Worm (Caenorhabditis elegans) whole organism, L1 larva: ENCODE measurements around the gene spat-1.

Experiments used
- C04F5.9 ChIP-seq: sonication (generic microtip); optimal IDR thresholded peaks from 2 replicates; lab custom pipeline; 2016; ENCODE audit warnings: missing genetic modification characterization, missing compliant biosample characterization
- C16A3.4 ChIP-seq: fragments of 150-350 bp; optimal IDR thresholded peaks from 2 replicates; lab custom pipeline; 2014; ENCODE audit warnings: missing biosample characterization, missing genetic modification characterization
- alr-1 ChIP-seq: fragments of 200-800 bp; sonication (Bioruptor generic); optimal IDR thresholded peaks from 2 replicates; lab custom pipeline; 2018; ENCODE audit warnings: borderline replicate concordance, mild to moderate bottlenecking, missing genetic modification characterization, missing compliant biosample characterization
- aly-2 ChIP-seq: fragments of 150-350 bp; optimal IDR thresholded peaks from 2 replicates; lab custom pipeline; 2014; ENCODE audit warnings: missing biosample characterization, missing genetic modification characterization
- blmp-1 ChIP-seq: fragments of 150-350 bp; optimal IDR thresholded peaks from 2 replicates; lab custom pipeline; 2014; ENCODE audit warnings: missing biosample characterization, missing genetic modification characterization
- ceh-63 ChIP-seq: fragments of 200-800 bp; sonication (Bioruptor generic); optimal IDR thresholded peaks from 2 replicates; lab custom pipeline; 2018; ENCODE audit warnings: mild to moderate bottlenecking, missing genetic modification characterization, missing compliant biosample characterization
- ceh-82 ChIP-seq, 3 experiments: fragments of 150-350 bp in 1 of 3; sonication (generic microtip) in 2 of 3; optimal IDR thresholded peaks; 2 replicates each; lab custom pipeline; 2014 to 2017; ENCODE audit warnings: missing biosample characterization in 3 of 3, missing genetic modification characterization in 3 of 3
- ceh-88 ChIP-seq: fragments of 200-800 bp; sonication (Bioruptor generic); IDR thresholded peaks from 2 replicates; pipeline ENCODE4 v1.3.6; 2022; ENCODE audit warnings: missing genetic modification characterization, missing compliant biosample characterization
- ces-1 ChIP-seq: fragments of 150-350 bp; optimal IDR thresholded peaks from 2 replicates; lab custom pipeline; 2014; ENCODE audit warnings: missing biosample characterization, missing genetic modification reagents, missing genetic modification characterization
- dpl-1 ChIP-seq, 3 experiments: fragments of 150-350 bp in 2 of 3; sonication (generic microtip) in 1 of 3; optimal IDR thresholded peaks; 2 replicates each; lab custom pipeline; 2014 to 2017; ENCODE audit warnings: missing biosample characterization in 3 of 3, missing genetic modification characterization in 3 of 3, missing genetic modification reagents in 3 of 3
- dsc-1 ChIP-seq: sonication (generic microtip); optimal IDR thresholded peaks from 2 replicates; lab custom pipeline; 2016; ENCODE audit warnings: mild to moderate bottlenecking, missing genetic modification characterization, missing compliant biosample characterization
- efl-1 ChIP-seq, 4 experiments: fragments of 150-350 bp; optimal IDR thresholded peaks in 3 of 4; peaks in 1 of 4; 1 replicate in 1 of 4; 2 replicates in 3 of 4; lab custom pipeline; 2014; ENCODE audit warnings: missing biosample characterization in 2 of 4, missing genetic modification characterization in 2 of 4, missing genetic modification reagents in 2 of 4
- efl-3 ChIP-seq: fragments of 200-800 bp; sonication (Bioruptor generic); optimal IDR thresholded peaks from 2 replicates; lab custom pipeline; 2018; ENCODE audit warnings: mild to moderate bottlenecking, missing genetic modification characterization, missing compliant biosample characterization
- egl-13 ChIP-seq: sonication (generic microtip); optimal IDR thresholded peaks from 2 replicates; lab custom pipeline; 2016; ENCODE audit warnings: missing genotype, missing genetic modification reagents, missing genetic modification characterization, missing compliant biosample characterization
- egl-27 ChIP-seq, 2 experiments: fragments of 150-350 bp in 1 of 2; sonication (generic microtip); optimal IDR thresholded peaks; 3 replicates each; lab custom pipeline; 2017 to 2018; ENCODE audit warnings: missing biosample characterization in 2 of 2, missing genetic modification characterization in 2 of 2, missing genetic modification reagents in 2 of 2
- elt-2 ChIP-seq: sonication (generic microtip); optimal IDR thresholded peaks from 2 replicates; lab custom pipeline; 2016; ENCODE audit warnings: missing genetic modification characterization, mild to moderate bottlenecking, inconsistent platforms, missing compliant biosample characterization, missing genetic modification reagents
- elt-3 ChIP-seq, 6 experiments: fragments of 150-350 bp in 1 of 6; sonication (generic microtip); optimal IDR thresholded peaks; 2 replicates each; lab custom pipeline; 2017 to 2018; ENCODE audit warnings: missing biosample characterization in 6 of 6, missing genetic modification characterization in 6 of 6, inconsistent platforms in 1 of 6
- fkh-4 ChIP-seq: sonication (generic microtip); optimal IDR thresholded peaks from 2 replicates; lab custom pipeline; 2016; ENCODE audit warnings: missing compliant biosample characterization, missing genetic modification characterization, borderline replicate concordance
- fkh-8 ChIP-seq: sonication (generic microtip); optimal IDR thresholded peaks from 2 replicates; lab custom pipeline; 2016; ENCODE audit warnings: mild to moderate bottlenecking, missing genetic modification characterization, missing compliant biosample characterization
- grh-1 ChIP-seq: fragments of 200-800 bp; sonication (Bioruptor generic); IDR thresholded peaks from 2 replicates; pipeline ENCODE4 v1.3.6; 2022; ENCODE audit warnings: missing genetic modification reagents, missing genetic modification characterization, missing compliant biosample characterization
- irx-1 ChIP-seq: sonication (generic microtip); optimal IDR thresholded peaks from 2 replicates; lab custom pipeline; 2016; ENCODE audit warnings: missing genetic modification characterization, missing compliant biosample characterization
- jun-1 ChIP-seq: fragments of 150-350 bp; optimal IDR thresholded peaks from 2 replicates; lab custom pipeline; 2014; ENCODE audit warnings: missing biosample characterization, missing genetic modification reagents, missing genetic modification characterization
- lin-14 ChIP-seq: fragments of 200-800 bp; sonication (Bioruptor generic); optimal IDR thresholded peaks from 2 replicates; lab custom pipeline; 2018; ENCODE audit warnings: mild to moderate bottlenecking, missing genetic modification characterization, moderate library complexity, missing compliant biosample characterization
- lin-15B ChIP-seq: fragments of 150-350 bp; sonication (generic microtip); optimal IDR thresholded peaks from 3 replicates; lab custom pipeline; 2014; ENCODE audit warnings: missing biosample characterization, missing genetic modification characterization
- lin-35 ChIP-seq, 2 experiments: fragments of 150-350 bp; optimal IDR thresholded peaks; 2 replicates each; lab custom pipeline; 2014; ENCODE audit warnings: missing biosample characterization in 2 of 2, missing genetic modification characterization in 2 of 2, missing genetic modification reagents in 2 of 2
- lin-39 ChIP-seq: fragments of 150-350 bp; optimal IDR thresholded peaks from 2 replicates; lab custom pipeline; 2014; ENCODE audit warnings: missing biosample characterization, missing genetic modification reagents, missing genetic modification characterization
- lir-3 ChIP-seq: sonication (generic microtip); optimal IDR thresholded peaks from 2 replicates; lab custom pipeline; 2016; ENCODE audit warnings: mild to moderate bottlenecking, missing genetic modification characterization, moderate library complexity, missing compliant biosample characterization; ENCODE audit not compliant: poor library complexity
- lsy-2 ChIP-seq, 2 experiments: fragments of 150-350 bp; optimal IDR thresholded peaks; 2 replicates each; lab custom pipeline; 2014; ENCODE audit warnings: missing biosample characterization in 2 of 2, missing genetic modification characterization in 2 of 2
- mef-2 ChIP-seq: fragments of 150-350 bp; optimal IDR thresholded peaks from 2 replicates; lab custom pipeline; 2014; ENCODE audit warnings: missing biosample characterization, missing genetic modification characterization
- nhr-11 ChIP-seq: fragments of 150-350 bp; optimal IDR thresholded peaks from 2 replicates; lab custom pipeline; 2014; ENCODE audit warnings: missing biosample characterization, missing genetic modification characterization
- nhr-19 ChIP-seq: fragments of 200-800 bp; sonication (Bioruptor generic); conservative IDR thresholded peaks from 2 replicates; pipeline ENCODE4 v1.3.6; 2022; ENCODE audit warnings: missing genetic modification characterization, missing compliant biosample characterization
- nhr-20 ChIP-seq: sonication (generic microtip); optimal IDR thresholded peaks from 2 replicates; lab custom pipeline; 2016; ENCODE audit warnings: mild to moderate bottlenecking, missing genetic modification characterization, missing compliant biosample characterization
- nhr-237 ChIP-seq: fragments of 150-350 bp; optimal IDR thresholded peaks from 2 replicates; lab custom pipeline; 2014; ENCODE audit warnings: missing biosample characterization, missing genetic modification characterization
- nhr-47 ChIP-seq: sonication (generic microtip); optimal IDR thresholded peaks from 2 replicates; lab custom pipeline; 2016; ENCODE audit warnings: mild to moderate bottlenecking, missing genetic modification characterization, moderate library complexity, missing compliant biosample characterization
- nhr-84 ChIP-seq: sonication (generic microtip); optimal IDR thresholded peaks from 2 replicates; lab custom pipeline; 2017; ENCODE audit warnings: missing biosample characterization, missing genetic modification characterization
- nhr-85 ChIP-seq: sonication (generic microtip); peaks from one replicate; lab custom pipeline; 2016; ENCODE audit warnings: missing genetic modification characterization, inconsistent platforms, missing compliant biosample characterization
- nhr-90 ChIP-seq: sonication (generic microtip); optimal IDR thresholded peaks from 2 replicates; lab custom pipeline; 2016; ENCODE audit warnings: mild to moderate bottlenecking, missing genetic modification characterization, missing compliant biosample characterization; ENCODE audit not compliant: poor library complexity
- pax-3 ChIP-seq: fragments of 200-800 bp; sonication (Bioruptor generic); optimal IDR thresholded peaks from 2 replicates; lab custom pipeline; 2018; ENCODE audit warnings: mild to moderate bottlenecking, missing genetic modification characterization, moderate library complexity, missing compliant biosample characterization
- rnt-1 ChIP-seq: sonication (generic microtip); optimal IDR thresholded peaks from 2 replicates; lab custom pipeline; 2016; ENCODE audit warnings: mild to moderate bottlenecking, missing genetic modification characterization, moderate library complexity, missing compliant biosample characterization
- skn-1 ChIP-seq: fragments of 150-350 bp; optimal IDR thresholded peaks from 2 replicates; lab custom pipeline; 2014; ENCODE audit warnings: missing biosample characterization, missing genetic modification characterization
- snpc-4 ChIP-seq: fragments of 150-350 bp; optimal IDR thresholded peaks from 2 replicates; lab custom pipeline; 2014; ENCODE audit warnings: missing biosample characterization, missing genetic modification characterization
- snu-23 ChIP-seq: sonication (generic microtip); optimal IDR thresholded peaks from 2 replicates; lab custom pipeline; 2016; ENCODE audit warnings: missing genetic modification characterization, missing compliant biosample characterization
- sptf-1 ChIP-seq: fragments of 150-350 bp; optimal IDR thresholded peaks from 2 replicates; lab custom pipeline; 2014; ENCODE audit warnings: missing biosample characterization, missing genetic modification characterization
- tlp-1 ChIP-seq: fragments of 150-350 bp; optimal IDR thresholded peaks from 2 replicates; lab custom pipeline; 2014; ENCODE audit warnings: missing biosample characterization, missing genetic modification characterization
- unc-30 ChIP-seq: sonication (generic microtip); optimal IDR thresholded peaks from 2 replicates; lab custom pipeline; 2017; ENCODE audit warnings: missing biosample characterization, missing genetic modification characterization
- vab-15 ChIP-seq: sonication (generic microtip); optimal IDR thresholded peaks from 2 replicates; lab custom pipeline; 2017; ENCODE audit warnings: missing genotype, mild to moderate bottlenecking, missing genetic modification characterization, missing compliant biosample characterization
- xbp-1 ChIP-seq: sonication (generic microtip); optimal IDR thresholded peaks from 2 replicates; lab custom pipeline; 2016; ENCODE audit warnings: missing genetic modification characterization, missing compliant biosample characterization
- zag-1 ChIP-seq: fragments of 150-350 bp; optimal IDR thresholded peaks from 2 replicates; lab custom pipeline; 2014; ENCODE audit warnings: missing biosample characterization, missing genetic modification characterization
- ztf-4 ChIP-seq: fragments of 150-350 bp; optimal IDR thresholded peaks from 2 replicates; lab custom pipeline; 2014; ENCODE audit warnings: missing biosample characterization, missing genetic modification characterization

Gene spat-1

DNA sequence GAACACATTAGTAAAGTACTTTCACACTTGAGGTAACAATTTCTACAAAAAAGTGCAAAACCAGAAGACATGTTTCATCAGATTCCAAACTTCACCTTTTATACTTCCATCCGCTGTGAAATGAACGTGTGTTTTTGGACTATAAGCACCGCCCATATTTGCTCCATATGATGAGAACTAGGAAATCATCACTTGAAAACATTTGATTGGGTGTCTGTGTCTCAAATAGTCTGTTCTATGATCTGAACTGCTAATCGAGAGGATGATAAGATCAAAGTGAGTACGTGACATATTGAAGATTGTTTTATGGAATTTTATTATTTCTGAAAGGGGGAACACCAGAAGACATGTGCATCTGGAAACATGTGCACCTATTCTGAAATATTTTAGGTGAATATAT, 33.2 kb upstream of the spat-1 start:
- TF ChIP-seq skn-1 (tag; lab: Kevin White, UChicago) (peak; percentile 44), snu-23 (GFP tag; lab: Kevin White, UChicago) (peak; percentile 9), nhr-19 (0 out of 2 replicates have a peak, but pooled peaks have one; percentile 14), snpc-4 (tag; lab: Kevin White, UChicago) (no peak), blmp-1 (tag; lab: Kevin White, UChicago) (peak; percentile 39), ceh-82 (tag; optimal IDR thresholded peaks at IDR 0.05; lab: Kevin White, UChicago) (no peak), elt-3 (tag; optimal IDR thresholded peaks at IDR 0.05; lab: Kevin White, UChicago) (peak in 4 of 6 experiments; percentile 22 to 47 (median 31)), nhr-90 (peak; percentile 12), nhr-20 (tag; lab: Kevin White, UChicago) (peak; percentile 45), efl-1 (optimal IDR thresholded peaks at IDR 0.05; lab: Kevin White, UChicago) (no peak), efl-1 (GFP tag; optimal IDR thresholded peaks at IDR 0.05 in 1 of 2; lab: Kevin White, UChicago) (peak in 1 of 2 experiments; percentile 27), lin-14 (GFP tag; lab: Kevin White, UChicago) (peak; percentile 34), ces-1 (GFP tag; lab: Kevin White, UChicago) (no peak)

DNA sequence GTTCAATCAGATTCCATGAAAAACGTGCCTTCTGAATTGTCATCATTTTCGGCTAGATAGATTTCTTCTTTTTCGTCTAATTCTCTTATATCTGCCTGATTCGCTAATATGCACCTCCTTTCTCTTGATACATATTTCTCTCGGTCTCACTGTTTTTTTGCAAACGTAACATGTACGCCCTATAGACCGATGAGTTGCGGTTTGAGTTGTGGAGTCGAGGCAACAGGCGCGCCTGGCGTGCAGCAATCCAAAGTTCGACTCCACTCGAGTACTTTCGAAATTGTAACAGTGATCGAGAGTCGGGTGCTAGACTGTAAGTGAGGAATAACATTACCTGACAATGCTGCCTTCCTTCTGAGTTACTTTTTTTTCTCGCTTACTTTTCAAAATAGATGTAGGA, 31.7 kb upstream of the spat-1 start:
- no peak for TF ChIP-seq nhr-84 (tag; lab: Kevin White, UChicago)
- TF ChIP-seq ceh-63 (GFP tag; lab: Kevin White, UChicago) = no peak
- TF ChIP-seq ces-1 (GFP tag; lab: Kevin White, UChicago) = no peak
- peak; percentile 30 to 67 (median 58) for TF ChIP-seq dpl-1 (GFP tag; optimal IDR thresholded peaks at IDR 0.05; lab: Kevin White, UChicago)
- TF ChIP-seq unc-30 (tag; lab: Kevin White, UChicago) = no peak
- no peak for TF ChIP-seq lin-39 (tag; lab: Kevin White, UChicago)
- peak; percentile 83 for TF ChIP-seq lir-3 (tag; lab: Kevin White, UChicago)
- peak; percentile 67 to 92 for TF ChIP-seq lsy-2 (tag; optimal IDR thresholded peaks at IDR 0.05; lab: Kevin White, UChicago)
- TF ChIP-seq snu-23 (GFP tag; lab: Kevin White, UChicago) = peak; percentile 88
- TF ChIP-seq ceh-88 (GFP tag; lab: Robert Waterston, UW) = peak; percentile 54
- peak; percentile 66 for TF ChIP-seq aly-2 (tag; lab: Kevin White, UChicago)
- TF ChIP-seq nhr-90 = peak; percentile 94
- peak; percentile 90 for TF ChIP-seq rnt-1 (tag; lab: Kevin White, UChicago)
- TF ChIP-seq egl-27 (tag; optimal IDR thresholded peaks at IDR 0.05; lab: Kevin White, UChicago) = peak; percentile 22 to 50
- peak; percentile 86 for TF ChIP-seq nhr-47 (tag; lab: Kevin White, UChicago)
- peak; percentile 39 for TF ChIP-seq fkh-8 (tag; lab: Kevin White, UChicago)
- no peak for TF ChIP-seq zag-1
- peak; percentile 58 for TF ChIP-seq irx-1 (tag; lab: Kevin White, UChicago)
- no peak for TF ChIP-seq efl-3 (GFP tag; lab: Kevin White, UChicago)
- TF ChIP-seq xbp-1 (tag; lab: Kevin White, UChicago) = peak; percentile 68
- TF ChIP-seq nhr-85 (tag; lab: Kevin White, UChicago) = peak; percentile 94
- peak; percentile 57 for TF ChIP-seq vab-15 (tag; lab: Kevin White, UChicago)
- TF ChIP-seq skn-1 (tag; lab: Kevin White, UChicago) = peak; percentile 97
- TF ChIP-seq sptf-1 (tag; lab: Kevin White, UChicago) = no peak
- peak; percentile 7 for TF ChIP-seq C04F5.9 (tag; lab: Kevin White, UChicago)
- peak; percentile 76 for TF ChIP-seq pax-3 (tag; lab: Kevin White, UChicago)
- peak; percentile 18 for TF ChIP-seq ztf-4 (tag; lab: Kevin White, UChicago)
- peak; percentile 44 for TF ChIP-seq mef-2 (tag; lab: Kevin White, UChicago)
- no peak for TF ChIP-seq fkh-4 (tag; lab: Kevin White, UChicago)
- no peak for TF ChIP-seq lin-15B (tag; lab: Kevin White, UChicago)
- peak; percentile 56 to 85 for TF ChIP-seq lin-35 (GFP tag; optimal IDR thresholded peaks at IDR 0.05; lab: Kevin White, UChicago)
- TF ChIP-seq jun-1 (tag; lab: Kevin White, UChicago) = peak; percentile 56
- TF ChIP-seq elt-2 (tag; lab: Kevin White, UChicago) = peak; percentile 65
- TF ChIP-seq grh-1 = peak; percentile 47; the same call in 1 of the 2 replicates
- peak; percentile 30 for TF ChIP-seq nhr-11 (tag; lab: Kevin White, UChicago)
- TF ChIP-seq alr-1 (tag; lab: Kevin White, UChicago) = no peak
- TF ChIP-seq dsc-1 (tag; lab: Kevin White, UChicago) = peak; percentile 67
- TF ChIP-seq C16A3.4 (tag; lab: Kevin White, UChicago) = peak; percentile 93
- TF ChIP-seq egl-13 (tag; lab: Kevin White, UChicago) = peak; percentile 40
- peak; percentile 92 for TF ChIP-seq nhr-20 (tag; lab: Kevin White, UChicago)
- no peak for TF ChIP-seq tlp-1 (tag; lab: Kevin White, UChicago)
- TF ChIP-seq nhr-237 = peak; percentile 3
